Fruit fly (Drosophila melanogaster) whole organism, wandering third instar larva: Measurements from ENCODE around the gene CG11444.

Source experiments
- CrebA ChIP-seq: fragments of 200-800 bp; sonication (Bioruptor generic); optimal IDR thresholded peaks from 2 replicates; lab custom pipeline; 2016; ENCODE audit warnings: missing biosample characterization, mild to moderate bottlenecking, missing genetic modification characterization, borderline replicate concordance
- GATAd ChIP-seq: sonication (Bioruptor generic); optimal IDR thresholded peaks from 2 replicates; lab custom pipeline; 2016; ENCODE audit warnings: missing biosample characterization, missing genetic modification characterization
- Hr78 ChIP-seq: fragments of >200 bp; optimal IDR thresholded peaks from 2 replicates; lab custom pipeline; 2017; ENCODE audit warnings: missing biosample characterization, missing genetic modification characterization
- Myc ChIP-seq: fragments of >200 bp; optimal IDR thresholded peaks from 2 replicates; lab custom pipeline; 2017
- N ChIP-seq: fragments of >200 bp; optimal IDR thresholded peaks from 2 replicates; lab custom pipeline; 2018; ENCODE audit warnings: missing biosample characterization, missing external identifiers, missing genetic modification characterization
- Vsx2 ChIP-seq: fragments of 200-300, 225-300 bp; sonication (Bioruptor generic); optimal IDR thresholded peaks from 2 replicates; lab custom pipeline; 2018; ENCODE audit warnings: missing biosample characterization, missing genetic modification characterization; ENCODE audit not compliant: partially characterized antibody
- brk ChIP-seq: fragments of 200-800 bp; sonication (Bioruptor generic); optimal IDR thresholded peaks from 2 replicates; lab custom pipeline; 2016; ENCODE audit warnings: missing biosample characterization, mild to moderate bottlenecking, missing genetic modification characterization
- foxo ChIP-seq, 2 experiments: fragments of 200-800 bp; sonication (Bioruptor generic); optimal IDR thresholded peaks; 2 replicates in 1 of 2; 3 replicates in 1 of 2; lab custom pipeline; 2016 to 2017; ENCODE audit warnings: missing biosample characterization in 2 of 2, missing genetic modification characterization in 2 of 2
- h ChIP-seq: fragments of 200-800 bp; sonication (Bioruptor generic); optimal IDR thresholded peaks from 3 replicates; lab custom pipeline; 2016; ENCODE audit warnings: missing biosample characterization, mild to moderate bottlenecking, missing genetic modification characterization
- lola ChIP-seq: fragments of >200 bp; optimal IDR thresholded peaks from 2 replicates; lab custom pipeline; 2017; ENCODE audit warnings: missing biosample characterization, missing genetic modification characterization
- pan ChIP-seq: fragments of >200 bp; optimal IDR thresholded peaks from 2 replicates; lab custom pipeline; 2017
- psq ChIP-seq: fragments of 200-800 bp; sonication (Bioruptor generic); optimal IDR thresholded peaks from 3 replicates; lab custom pipeline; 2017; ENCODE audit warnings: missing biosample characterization, mild to moderate bottlenecking, missing genetic modification characterization, moderate library complexity
- usp ChIP-seq: fragments of >200 bp; optimal IDR thresholded peaks from 2 replicates; lab custom pipeline; 2017; ENCODE audit warnings: missing biosample characterization, missing genetic modification characterization

- TF ChIP-seq pan (lab: Kevin White, UChicago) (no peak), GATAd (no peak), h (GFP tag; lab: Kevin White, UChicago) (no peak), lola (GFP tag; lab: Kevin White, UChicago) (no peak), psq (GFP tag; lab: Kevin White, UChicago) (no peak), foxo (GFP tag; optimal IDR thresholded peaks at IDR 0.05; lab: Kevin White, UChicago) (no peak), Hr78 (GFP tag; lab: Kevin White, UChicago) (no peak), CrebA (no peak), Myc (no peak), usp (no peak), Vsx2 (no peak), brk (GFP tag; lab: Kevin White, UChicago) (no peak), N (GFP tag; lab: Kevin White, UChicago) (no peak)
These were observed 46.0 kb downstream of the CG11444 start for dm6 chrX:4508072-4508644.
